Fruit fly (Drosophila melanogaster): ENCODE data around the gene TwdlH.

- TF ChIP-seq psq (optimal IDR thresholded peaks at IDR 0.05), result no peak
- TF ChIP-seq h (optimal IDR thresholded peaks at IDR 0.05), result no peak
- no peak for TF ChIP-seq insv (optimal IDR thresholded peaks at IDR 0.05)
Measured at dm6 chr3R:26631334-26631919, 2.1 kb upstream of the TwdlH start, which contains the start of gene TwdlN.
